Worm (Caenorhabditis elegans) whole organism, L1 larva: ENCODE measurements around the gene brf-1.
A peak's percentile ranks its signal among the peaks of the same experiment; 100 is the strongest.

Source experiments
- C04F5.9 ChIP-seq: sonication (generic microtip); optimal IDR thresholded peaks from 2 replicates; lab custom pipeline; 2016; ENCODE audit warnings: missing genetic modification characterization, missing compliant biosample characterization
- C34B4.2 ChIP-seq: sonication (generic microtip); optimal IDR thresholded peaks from 2 replicates; lab custom pipeline; 2017; ENCODE audit warnings: mild to moderate bottlenecking, missing genetic modification characterization, missing compliant biosample characterization
- F16B12.6 ChIP-seq: fragments of 150-350 bp; optimal IDR thresholded peaks from 2 replicates; lab custom pipeline; 2014; ENCODE audit warnings: missing biosample characterization, missing genetic modification characterization
- aly-2 ChIP-seq: fragments of 150-350 bp; optimal IDR thresholded peaks from 2 replicates; lab custom pipeline; 2014; ENCODE audit warnings: missing biosample characterization, missing genetic modification characterization
- ceh-82 ChIP-seq, 3 experiments: fragments of 150-350 bp in 1 of 3; sonication (generic microtip) in 2 of 3; optimal IDR thresholded peaks; 2 replicates each; lab custom pipeline; 2014 to 2017; ENCODE audit warnings: missing biosample characterization in 3 of 3, missing genetic modification characterization in 3 of 3
- ceh-88 ChIP-seq: fragments of 200-800 bp; sonication (Bioruptor generic); IDR thresholded peaks from 2 replicates; pipeline ENCODE4 v1.3.6; 2022; ENCODE audit warnings: missing genetic modification characterization, missing compliant biosample characterization
- ceh-90 ChIP-seq: sonication (generic microtip); optimal IDR thresholded peaks from 2 replicates; lab custom pipeline; 2016; ENCODE audit warnings: missing genetic modification characterization, missing compliant biosample characterization
- dsc-1 ChIP-seq: sonication (generic microtip); optimal IDR thresholded peaks from 2 replicates; lab custom pipeline; 2016; ENCODE audit warnings: mild to moderate bottlenecking, missing genetic modification characterization, missing compliant biosample characterization
- efl-1 ChIP-seq, 4 experiments: fragments of 150-350 bp; optimal IDR thresholded peaks in 3 of 4; peaks in 1 of 4; 1 replicate in 1 of 4; 2 replicates in 3 of 4; lab custom pipeline; 2014; ENCODE audit warnings: missing biosample characterization in 2 of 4, missing genetic modification characterization in 2 of 4, missing genetic modification reagents in 2 of 4
- egl-13 ChIP-seq: sonication (generic microtip); optimal IDR thresholded peaks from 2 replicates; lab custom pipeline; 2016; ENCODE audit warnings: missing genotype, missing genetic modification reagents, missing genetic modification characterization, missing compliant biosample characterization
- egl-27 ChIP-seq, 2 experiments: fragments of 150-350 bp in 1 of 2; sonication (generic microtip); optimal IDR thresholded peaks; 3 replicates each; lab custom pipeline; 2017 to 2018; ENCODE audit warnings: missing biosample characterization in 2 of 2, missing genetic modification characterization in 2 of 2, missing genetic modification reagents in 2 of 2
- elt-2 ChIP-seq: sonication (generic microtip); optimal IDR thresholded peaks from 2 replicates; lab custom pipeline; 2016; ENCODE audit warnings: missing genetic modification characterization, mild to moderate bottlenecking, inconsistent platforms, missing compliant biosample characterization, missing genetic modification reagents
- ets-5 ChIP-seq: fragments of 200-800 bp; sonication (Bioruptor generic); IDR thresholded peaks from 2 replicates; pipeline ENCODE4 v1.3.6; 2022; ENCODE audit warnings: missing genetic modification characterization, missing compliant biosample characterization
- fkh-8 ChIP-seq: sonication (generic microtip); optimal IDR thresholded peaks from 2 replicates; lab custom pipeline; 2016; ENCODE audit warnings: mild to moderate bottlenecking, missing genetic modification characterization, missing compliant biosample characterization
- fos-1 ChIP-seq: fragments of 150-350 bp; optimal IDR thresholded peaks from 2 replicates; lab custom pipeline; 2014; ENCODE audit warnings: missing biosample characterization, missing genetic modification characterization
- hlh-17 ChIP-seq: fragments of 200-800 bp; sonication (Bioruptor generic); optimal IDR thresholded peaks from 2 replicates; lab custom pipeline; 2018; ENCODE audit warnings: missing genetic modification characterization, mild to moderate bottlenecking, missing compliant biosample characterization, moderate library complexity, borderline replicate concordance
- irx-1 ChIP-seq: sonication (generic microtip); optimal IDR thresholded peaks from 2 replicates; lab custom pipeline; 2016; ENCODE audit warnings: missing genetic modification characterization, missing compliant biosample characterization
- isw-1 ChIP-seq: fragments of 200-800 bp; sonication (Bioruptor generic); IDR thresholded peaks from 2 replicates; pipeline ENCODE4 v1.3.6; 2022; ENCODE audit warnings: missing genetic modification characterization, missing compliant biosample characterization
- jun-1 ChIP-seq: fragments of 150-350 bp; optimal IDR thresholded peaks from 2 replicates; lab custom pipeline; 2014; ENCODE audit warnings: missing biosample characterization, missing genetic modification reagents, missing genetic modification characterization
- lin-14 ChIP-seq: fragments of 200-800 bp; sonication (Bioruptor generic); optimal IDR thresholded peaks from 2 replicates; lab custom pipeline; 2018; ENCODE audit warnings: mild to moderate bottlenecking, missing genetic modification characterization, moderate library complexity, missing compliant biosample characterization
- lin-39 ChIP-seq: fragments of 150-350 bp; optimal IDR thresholded peaks from 2 replicates; lab custom pipeline; 2014; ENCODE audit warnings: missing biosample characterization, missing genetic modification reagents, missing genetic modification characterization
- lsy-2 ChIP-seq, 2 experiments: fragments of 150-350 bp; optimal IDR thresholded peaks; 2 replicates each; lab custom pipeline; 2014; ENCODE audit warnings: missing biosample characterization in 2 of 2, missing genetic modification characterization in 2 of 2
- mef-2 ChIP-seq: fragments of 150-350 bp; optimal IDR thresholded peaks from 2 replicates; lab custom pipeline; 2014; ENCODE audit warnings: missing biosample characterization, missing genetic modification characterization
- nhr-11 ChIP-seq: fragments of 150-350 bp; optimal IDR thresholded peaks from 2 replicates; lab custom pipeline; 2014; ENCODE audit warnings: missing biosample characterization, missing genetic modification characterization
- nhr-12 ChIP-seq: sonication (generic microtip); optimal IDR thresholded peaks from 2 replicates; lab custom pipeline; 2017; ENCODE audit warnings: missing biosample characterization, missing genetic modification characterization
- nhr-19 ChIP-seq: fragments of 200-800 bp; sonication (Bioruptor generic); conservative IDR thresholded peaks from 2 replicates; pipeline ENCODE4 v1.3.6; 2022; ENCODE audit warnings: missing genetic modification characterization, missing compliant biosample characterization
- nhr-20 ChIP-seq: sonication (generic microtip); optimal IDR thresholded peaks from 2 replicates; lab custom pipeline; 2016; ENCODE audit warnings: mild to moderate bottlenecking, missing genetic modification characterization, missing compliant biosample characterization
- nhr-76 ChIP-seq: sonication (generic microtip); optimal IDR thresholded peaks from 2 replicates; lab custom pipeline; 2017; ENCODE audit warnings: missing biosample characterization, missing genetic modification characterization
- nhr-85 ChIP-seq: sonication (generic microtip); peaks from one replicate; lab custom pipeline; 2016; ENCODE audit warnings: missing genetic modification characterization, inconsistent platforms, missing compliant biosample characterization
- pag-3 ChIP-seq: sonication (generic microtip); optimal IDR thresholded peaks from 2 replicates; lab custom pipeline; 2017; ENCODE audit warnings: missing genetic modification characterization, mild to moderate bottlenecking, missing compliant biosample characterization, antibody characterized with exemption, borderline replicate concordance; ENCODE audit not compliant: insufficient read depth
- rnt-1 ChIP-seq: sonication (generic microtip); optimal IDR thresholded peaks from 2 replicates; lab custom pipeline; 2016; ENCODE audit warnings: mild to moderate bottlenecking, missing genetic modification characterization, moderate library complexity, missing compliant biosample characterization
- sptf-1 ChIP-seq: fragments of 150-350 bp; optimal IDR thresholded peaks from 2 replicates; lab custom pipeline; 2014; ENCODE audit warnings: missing biosample characterization, missing genetic modification characterization
- sup-37 ChIP-seq: fragments of 200-800 bp; sonication (Bioruptor generic); optimal IDR thresholded peaks from 2 replicates; lab custom pipeline; 2018; ENCODE audit warnings: mild to moderate bottlenecking, missing genetic modification characterization, missing compliant biosample characterization
- tlp-1 ChIP-seq: fragments of 150-350 bp; optimal IDR thresholded peaks from 2 replicates; lab custom pipeline; 2014; ENCODE audit warnings: missing biosample characterization, missing genetic modification characterization
- unc-62 ChIP-seq: fragments of 150-350 bp; optimal IDR thresholded peaks from 2 replicates; lab custom pipeline; 2014; ENCODE audit warnings: missing biosample characterization, missing genetic modification reagents, missing genetic modification characterization
- unc-86 ChIP-seq: sonication (generic microtip); optimal IDR thresholded peaks from 2 replicates; lab custom pipeline; 2016; ENCODE audit warnings: missing genetic modification characterization, missing compliant biosample characterization
- unc-98 ChIP-seq: fragments of 200-800 bp; sonication (Bioruptor generic); IDR thresholded peaks from 2 replicates; pipeline ENCODE4 v1.3.6; 2022; ENCODE audit warnings: missing genetic modification characterization, missing compliant biosample characterization
- xbp-1 ChIP-seq: sonication (generic microtip); optimal IDR thresholded peaks from 2 replicates; lab custom pipeline; 2016; ENCODE audit warnings: missing genetic modification characterization, missing compliant biosample characterization
- ztf-4 ChIP-seq: fragments of 150-350 bp; optimal IDR thresholded peaks from 2 replicates; lab custom pipeline; 2014; ENCODE audit warnings: missing biosample characterization, missing genetic modification characterization

brf-1 gene

ce11 chrII:7287709-7288108 lies 17.9 kb upstream of the brf-1 start (continued):
- TF ChIP-seq rnt-1 (tag; lab: Kevin White, UChicago) (no peak), elt-2 (tag; lab: Kevin White, UChicago) (peak; percentile 53)

- TF ChIP-seq elt-2 (tag; lab: Kevin White, UChicago) (peak; percentile 61), ceh-90 (tag; lab: Kevin White, UChicago) (no peak), F16B12.6 (tag; lab: Kevin White, UChicago) (no peak), lin-39 (tag; lab: Kevin White, UChicago) (no peak)
These were observed 15.7 kb upstream of the brf-1 start, which contains the start of gene C30G12.2 for ce11 chrII:7289923-7290476. Gene C30G12.2, plus strand, starts transcription at chrII:7290426.

ce11 chrII:7295917-7296316 lies 9.7 kb upstream of the brf-1 start, which contains the start of gene C30G12.6:
Gene C30G12.6, minus strand, starts transcription at chrII:7296017.
- no peak for TF ChIP-seq sup-37 (GFP tag; lab: Kevin White, UChicago)
- TF ChIP-seq nhr-85 (tag; lab: Kevin White, UChicago): peak; percentile 14

- no peak for TF ChIP-seq lin-14 (GFP tag; lab: Kevin White, UChicago)
- TF ChIP-seq lsy-2 (tag; optimal IDR thresholded peaks at IDR 0.05; lab: Kevin White, UChicago): no peak
- no peak for TF ChIP-seq xbp-1 (tag; lab: Kevin White, UChicago)
- TF ChIP-seq C34B4.2: no peak
- TF ChIP-seq fos-1 (tag; lab: Kevin White, UChicago): no peak
- TF ChIP-seq sup-37 (GFP tag; lab: Kevin White, UChicago): no peak
- TF ChIP-seq tlp-1 (tag; lab: Kevin White, UChicago): no peak
- no peak for TF ChIP-seq nhr-11 (tag; lab: Kevin White, UChicago)
- TF ChIP-seq dsc-1 (tag; lab: Kevin White, UChicago): no peak
These were observed 7.4 kb upstream of the brf-1 start, which contains the start of gene puf-8 for ce11 chrII:7298197-7298682. Gene puf-8, minus strand, starts transcription at chrII:7298247.

- TF ChIP-seq sup-37 (GFP tag; lab: Kevin White, UChicago) (no peak), efl-1 (optimal IDR thresholded peaks at IDR 0.05; lab: Kevin White, UChicago) (no peak), efl-1 (GFP tag; optimal IDR thresholded peaks at IDR 0.05 in 1 of 2; lab: Kevin White, UChicago) (peak in 1 of 2 experiments; percentile 17), mef-2 (no peak), isw-1 (GFP tag; lab: Robert Waterston, UW) (no peak), nhr-12 (tag; lab: Kevin White, UChicago) (no peak)
These were observed 6.6 kb upstream of the brf-1 start, which contains the start of gene C30G12.1 for ce11 chrII:7299042-7299441. Gene C30G12.1, plus strand, starts transcription at chrII:7299342.

ce11 chrII:7301670-7302151 lies 3.9 kb upstream of the brf-1 start, which contains the start of gene cul-4:
Gene cul-4, plus strand, starts transcription at chrII:7302101.
- TF ChIP-seq nhr-19 (GFP tag; lab: Robert Waterston, UW): peak; percentile 82
- TF ChIP-seq rnt-1 (tag; lab: Kevin White, UChicago): peak; percentile 83
- no peak for TF ChIP-seq tlp-1 (tag; lab: Kevin White, UChicago)
- TF ChIP-seq lsy-2 (tag; optimal IDR thresholded peaks at IDR 0.05; lab: Kevin White, UChicago): peak; percentile 84 to 88
- no peak for TF ChIP-seq lin-14 (GFP tag; lab: Kevin White, UChicago)
- no peak for TF ChIP-seq nhr-76
- no peak for TF ChIP-seq pag-3 (tag; lab: Kevin White, UChicago)
- TF ChIP-seq C04F5.9 (tag; lab: Kevin White, UChicago): peak; percentile 59
- peak; percentile 27 for TF ChIP-seq fkh-8 (tag; lab: Kevin White, UChicago)
- TF ChIP-seq ceh-82 (tag; optimal IDR thresholded peaks at IDR 0.05; lab: Kevin White, UChicago): peak; percentile 64 to 72 (median 72)
- TF ChIP-seq ztf-4 (tag; lab: Kevin White, UChicago): peak; percentile 37
- peak; percentile 3 for TF ChIP-seq elt-2 (tag; lab: Kevin White, UChicago)
- peak; percentile 71 for TF ChIP-seq unc-86 (tag; lab: Kevin White, UChicago)
- TF ChIP-seq nhr-20 (tag; lab: Kevin White, UChicago): peak; percentile 85
- TF ChIP-seq jun-1: peak; percentile 60
- TF ChIP-seq nhr-85 (tag; lab: Kevin White, UChicago): peak; percentile 89
- peak; percentile 72 for TF ChIP-seq irx-1 (tag; lab: Kevin White, UChicago)
- TF ChIP-seq aly-2: no peak
- 0 out of 2 replicates have a peak, but pooled peaks have one; percentile 28 for TF ChIP-seq ceh-88 (GFP tag; lab: Robert Waterston, UW)
- TF ChIP-seq sptf-1: no peak
- peak; percentile 65 for TF ChIP-seq egl-13
- no peak for TF ChIP-seq unc-98 (GFP tag; lab: Robert Waterston, UW)
- TF ChIP-seq unc-62 (GFP tag; lab: Kevin White, UChicago): no peak
- no peak for TF ChIP-seq ets-5
- TF ChIP-seq mef-2: no peak
- peak; percentile 6 for TF ChIP-seq fos-1 (tag; lab: Kevin White, UChicago)
- no peak for TF ChIP-seq egl-27 (tag; optimal IDR thresholded peaks at IDR 0.05; lab: Kevin White, UChicago)
- no peak for TF ChIP-seq hlh-17 (GFP tag; lab: Kevin White, UChicago)
